Worm (Caenorhabditis elegans): ENCODE measurements around the gene F38A1.13.

DNA sequence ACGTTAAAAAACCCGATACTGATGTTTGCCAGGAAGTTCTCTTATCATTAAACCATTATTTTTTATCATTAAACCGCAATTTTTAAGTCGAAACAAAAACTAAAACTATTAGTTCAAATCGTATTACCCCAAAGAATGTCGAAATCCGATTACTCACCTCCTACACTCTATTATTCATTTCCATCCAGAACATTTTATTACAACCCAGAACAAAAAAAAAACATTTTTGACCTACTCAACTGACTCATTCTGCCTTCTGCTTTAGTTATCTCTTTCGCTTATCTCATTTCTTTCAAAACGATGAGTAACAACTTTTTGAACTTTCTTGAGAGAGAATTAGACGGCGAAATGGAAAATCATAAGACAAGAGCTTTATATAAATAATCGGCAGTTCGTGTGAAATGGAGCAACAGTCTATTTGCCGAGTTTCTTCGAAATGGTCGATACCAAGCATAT is 36.3 kb upstream of the F38A1.13 start, which contains the start of gene W09G12.7:
- TF ChIP-seq tbx-11 (GFP tag; IDR thresholded peaks at IDR 0.05) (no peak), tra-4 (tag; optimal IDR thresholded peaks at IDR 0.05) (no peak), B0310.2 (tag; optimal IDR thresholded peaks at IDR 0.05) (no peak), scrt-1 (GFP tag; IDR thresholded peaks at IDR 0.05) (no peak), hnd-1 (tag; optimal IDR thresholded peaks at IDR 0.05) (no peak)
